Worm (Caenorhabditis elegans): Measurements from ENCODE around the gene Y70C5A.4.

- TF ChIP-seq lin-15B (tag; optimal IDR thresholded peaks at IDR 0.05) (no peak), dmd-6 (GFP tag; IDR thresholded peaks at IDR 0.05) (no peak), nhr-237 (tag; optimal IDR thresholded peaks at IDR 0.05) (no peak), dpl-1 (GFP tag; optimal IDR thresholded peaks at IDR 0.05) (no peak)
Observed at ce11 chrV:16581061-16581460, 36.5 kb upstream of the Y70C5A.4 start.

Measured in whole organism, L4 larva.